Worm (Caenorhabditis elegans) whole organism, L2 larva: Measurements from ENCODE around the gene feh-1.

Experiments used
- C34F6.9 ChIP-seq: fragments of 150-350 bp; optimal IDR thresholded peaks from 2 replicates; lab custom pipeline; 2014; ENCODE audit warnings: missing biosample characterization, missing genetic modification characterization
- F13H6.1 ChIP-seq: sonication (generic microtip); optimal IDR thresholded peaks from 2 replicates; lab custom pipeline; 2016; ENCODE audit warnings: missing genetic modification characterization, missing compliant biosample characterization
- Y55F3AM.14 ChIP-seq: fragments of 200-800 bp; sonication (Bioruptor generic); optimal IDR thresholded peaks from 2 replicates; lab custom pipeline; 2018; ENCODE audit warnings: mild to moderate bottlenecking, missing genetic modification characterization, missing compliant biosample characterization
- ZK546.5 ChIP-seq: sonication (generic microtip); optimal IDR thresholded peaks from 2 replicates; lab custom pipeline; 2017; ENCODE audit warnings: missing biosample characterization, missing genetic modification characterization
- alr-1 ChIP-seq: fragments of 150-350 bp; optimal IDR thresholded peaks from 2 replicates; lab custom pipeline; 2014; ENCODE audit warnings: missing biosample characterization, missing genetic modification characterization
- aly-2 ChIP-seq: fragments of 150-350 bp; optimal IDR thresholded peaks from 2 replicates; lab custom pipeline; 2014; ENCODE audit warnings: missing biosample characterization, missing genetic modification characterization
- ama-1 ChIP-seq: fragments of 150-350 bp; optimal IDR thresholded peaks from 2 replicates; lab custom pipeline; 2018; ENCODE audit warnings: inconsistent platforms
- blmp-1 ChIP-seq: sonication (generic microtip); optimal IDR thresholded peaks from 2 replicates; lab custom pipeline; 2017; ENCODE audit warnings: missing genetic modification characterization, mild to moderate bottlenecking, missing compliant biosample characterization, antibody characterized with exemption, moderate library complexity; ENCODE audit not compliant: insufficient read depth
- ceh-16 ChIP-seq: fragments of 150-350 bp; optimal IDR thresholded peaks from 2 replicates; lab custom pipeline; 2014; ENCODE audit warnings: missing biosample characterization, missing genetic modification characterization
- ceh-82 ChIP-seq: fragments of 150-350 bp; optimal IDR thresholded peaks from 2 replicates; lab custom pipeline; 2014; ENCODE audit warnings: missing biosample characterization, missing genetic modification characterization
- crh-2 ChIP-seq: sonication (generic microtip); optimal IDR thresholded peaks from 2 replicates; lab custom pipeline; 2017; ENCODE audit warnings: missing biosample characterization, missing genetic modification characterization
- dmd-4 ChIP-seq: sonication (generic microtip); optimal IDR thresholded peaks from 2 replicates; lab custom pipeline; 2017; ENCODE audit warnings: missing biosample characterization, missing genetic modification characterization
- egl-27 ChIP-seq: sonication (generic microtip); optimal IDR thresholded peaks from 3 replicates; lab custom pipeline; 2017; ENCODE audit warnings: missing biosample characterization, missing genetic modification reagents, missing genetic modification characterization
- elt-1 ChIP-seq: fragments of 150-350 bp; optimal IDR thresholded peaks from 2 replicates; lab custom pipeline; 2014; ENCODE audit warnings: missing biosample characterization, missing genetic modification characterization
- fos-1 ChIP-seq: fragments of 150-350 bp; optimal IDR thresholded peaks from 2 replicates; lab custom pipeline; 2014; ENCODE audit warnings: missing biosample characterization, missing genetic modification characterization
- gmeb-1 ChIP-seq: fragments of 150-350 bp; optimal IDR thresholded peaks from 2 replicates; lab custom pipeline; 2014; ENCODE audit warnings: missing biosample characterization, missing genetic modification characterization
- lin-11 ChIP-seq: fragments of 150-350 bp; sonication (generic microtip); optimal IDR thresholded peaks from 2 replicates; lab custom pipeline; 2014; ENCODE audit warnings: missing biosample characterization, missing genetic modification characterization, inconsistent platforms, mixed read lengths
- lin-13 ChIP-seq: fragments of 150-350 bp; optimal IDR thresholded peaks from 2 replicates; lab custom pipeline; 2014; ENCODE audit warnings: missing biosample characterization, missing genetic modification reagents, missing genetic modification characterization
- lsy-2 ChIP-seq, 2 experiments: fragments of 150-350 bp in 1 of 2; sonication (generic microtip) in 1 of 2; optimal IDR thresholded peaks; 2 replicates each; lab custom pipeline; 2014 to 2017; ENCODE audit warnings: missing biosample characterization in 2 of 2, missing genetic modification characterization in 2 of 2
- mab-5 ChIP-seq: fragments of 150-350 bp; optimal IDR thresholded peaks from 2 replicates; lab custom pipeline; 2014; ENCODE audit warnings: missing biosample characterization, missing genetic modification characterization
- mbf-1 ChIP-seq: sonication (generic microtip); optimal IDR thresholded peaks from 2 replicates; lab custom pipeline; 2017; ENCODE audit warnings: missing biosample characterization, missing genetic modification characterization
- mdl-1 ChIP-seq, 2 experiments: fragments of 150-350 bp in 1 of 2; sonication (generic microtip) in 1 of 2; optimal IDR thresholded peaks; 2 replicates each; lab custom pipeline; 2017; ENCODE audit warnings: missing biosample characterization in 2 of 2, missing genetic modification characterization in 2 of 2
- nhr-10 ChIP-seq: sonication (generic microtip); optimal IDR thresholded peaks from 2 replicates; lab custom pipeline; 2017; ENCODE audit warnings: missing biosample characterization, missing genetic modification characterization
- nhr-11 ChIP-seq: fragments of 150-350 bp; optimal IDR thresholded peaks from 2 replicates; lab custom pipeline; 2014; ENCODE audit warnings: missing biosample characterization, missing genetic modification characterization
- nhr-21 ChIP-seq: fragments of 150-350 bp; optimal IDR thresholded peaks from 2 replicates; lab custom pipeline; 2014; ENCODE audit warnings: missing biosample characterization, missing genetic modification characterization
- nhr-23 ChIP-seq: fragments of 150-350 bp; optimal IDR thresholded peaks from 2 replicates; lab custom pipeline; 2014; ENCODE audit warnings: missing biosample characterization, missing genetic modification reagents, missing genetic modification characterization
- nhr-237 ChIP-seq: fragments of 150-350 bp; optimal IDR thresholded peaks from 2 replicates; lab custom pipeline; 2014; ENCODE audit warnings: missing biosample characterization, missing genetic modification characterization
- nhr-25 ChIP-seq: fragments of 150-350 bp; sonication (generic microtip); optimal IDR thresholded peaks from 3 replicates; lab custom pipeline; 2014; ENCODE audit warnings: missing biosample characterization, missing genetic modification characterization
- nhr-6 ChIP-seq: fragments of 150-350 bp; optimal IDR thresholded peaks from 2 replicates; lab custom pipeline; 2014; ENCODE audit warnings: missing biosample characterization, missing genetic modification characterization
- nhr-77 ChIP-seq: fragments of 150-350 bp; optimal IDR thresholded peaks from 2 replicates; lab custom pipeline; 2014; ENCODE audit warnings: missing biosample characterization, missing genetic modification characterization
- peb-1 ChIP-seq: fragments of 150-350 bp; optimal IDR thresholded peaks from 2 replicates; lab custom pipeline; 2014; ENCODE audit warnings: missing biosample characterization, missing genetic modification characterization
- sem-4 ChIP-seq: fragments of 150-350 bp; optimal IDR thresholded peaks from 2 replicates; lab custom pipeline; 2014; ENCODE audit warnings: missing biosample characterization, missing genetic modification reagents, missing genetic modification characterization
- skn-1 ChIP-seq: sonication (generic microtip); optimal IDR thresholded peaks from 2 replicates; lab custom pipeline; 2017; ENCODE audit warnings: missing biosample characterization, missing genetic modification characterization
- sma-3 ChIP-seq: sonication (generic microtip); optimal IDR thresholded peaks from 2 replicates; lab custom pipeline; 2016; ENCODE audit warnings: missing genetic modification reagents, missing genetic modification characterization, missing compliant biosample characterization
- sma-9 ChIP-seq, 2 experiments: fragments of 150-350 bp in 1 of 2; sonication (generic microtip) in 1 of 2; optimal IDR thresholded peaks; 2 replicates each; lab custom pipeline; 2014 to 2016; ENCODE audit warnings: missing genetic modification characterization in 2 of 2, mild to moderate bottlenecking in 1 of 2, missing biosample characterization in 1 of 2, missing compliant biosample characterization in 1 of 2, missing genetic modification reagents in 1 of 2, moderate library complexity in 1 of 2
- snpc-4 ChIP-seq: fragments of 150-350 bp; optimal IDR thresholded peaks from 2 replicates; lab custom pipeline; 2014; ENCODE audit warnings: missing biosample characterization, missing genetic modification characterization
- unc-39 ChIP-seq: fragments of 150-350 bp; optimal IDR thresholded peaks from 2 replicates; lab custom pipeline; 2014; ENCODE audit warnings: missing biosample characterization, missing genetic modification characterization
- unc-55 ChIP-seq: fragments of 150-350 bp; sonication (generic microtip); optimal IDR thresholded peaks from 3 replicates; lab custom pipeline; 2014; ENCODE audit warnings: missing biosample characterization, missing genetic modification reagents, missing genetic modification characterization
- unc-62 ChIP-seq: fragments of 150-350 bp; optimal IDR thresholded peaks from 2 replicates; lab custom pipeline; 2014; ENCODE audit warnings: missing biosample characterization, missing genetic modification reagents, missing genetic modification characterization
- zag-1 ChIP-seq: fragments of 150-350 bp; optimal IDR thresholded peaks from 2 replicates; lab custom pipeline; 2014; ENCODE audit warnings: missing biosample characterization, missing genetic modification characterization
- ztf-1 ChIP-seq: fragments of 200-800 bp; sonication (Bioruptor generic); conservative IDR thresholded peaks from 2 replicates; pipeline ENCODE4 v1.3.6; 2022; ENCODE audit warnings: missing genetic modification characterization, missing compliant biosample characterization
- ztf-11 ChIP-seq: sonication (generic microtip); optimal IDR thresholded peaks from 2 replicates; lab custom pipeline; 2017; ENCODE audit warnings: missing biosample characterization, missing genetic modification characterization
- ztf-4 ChIP-seq: fragments of 150-350 bp; optimal IDR thresholded peaks from 2 replicates; lab custom pipeline; 2014; ENCODE audit warnings: missing biosample characterization, missing genetic modification characterization

feh-1 gene

DNA sequence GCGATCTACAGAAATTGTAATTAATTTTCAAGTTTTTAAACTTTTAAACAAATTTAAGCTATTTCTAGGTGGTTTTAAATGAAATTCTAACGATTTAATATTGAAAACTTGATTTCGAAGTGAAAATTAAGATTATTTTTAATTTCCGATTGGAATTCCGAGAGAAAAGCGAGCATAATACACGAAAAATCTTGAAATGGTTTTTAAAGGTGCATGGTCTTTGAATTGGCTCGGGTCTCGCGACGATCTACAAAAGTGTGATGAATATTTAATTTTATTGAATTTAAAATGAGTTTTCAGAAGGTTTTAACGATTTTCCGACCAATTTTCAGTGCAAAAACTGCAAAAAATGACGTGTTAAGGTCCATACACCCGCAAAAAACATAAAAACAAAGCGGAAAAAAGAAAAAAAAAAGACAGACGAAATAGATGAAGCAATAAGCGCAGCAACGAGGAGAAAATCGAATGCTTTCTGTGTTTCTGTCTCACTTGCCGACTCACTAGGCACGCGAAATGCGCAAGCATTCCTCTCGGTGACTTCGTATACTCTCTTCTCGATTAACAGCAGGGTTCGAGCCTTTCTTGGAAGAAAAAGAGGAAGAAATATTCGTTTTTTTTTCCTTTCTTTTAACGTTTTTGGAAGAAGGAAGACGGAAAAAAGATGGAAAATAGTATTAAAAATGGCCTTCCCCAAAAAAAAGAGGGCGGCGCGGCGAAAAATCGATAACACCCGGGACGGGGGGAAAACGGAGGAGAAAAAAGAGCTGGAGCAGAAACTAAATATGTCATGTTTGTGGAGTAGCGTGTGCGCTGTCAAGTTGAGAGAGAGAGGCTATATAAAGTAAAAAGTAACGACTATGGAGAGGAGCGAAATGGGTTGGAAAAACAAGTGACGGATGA, 26.9 kb downstream of the feh-1 start (continued):
- TF ChIP-seq peb-1 (tag; lab: Kevin White, UChicago) (no peak), aly-2 (tag; lab: Kevin White, UChicago) (no peak), Y55F3AM.14 (GFP tag; lab: Kevin White, UChicago) (peak; percentile 75), ztf-11 (tag; lab: Kevin White, UChicago) (no peak), ZK546.5 (tag; lab: Kevin White, UChicago) (no peak), mdl-1 (tag; optimal IDR thresholded peaks at IDR 0.05; lab: Kevin White, UChicago) (peak in 1 of 2 experiments; percentile 5), egl-27 (tag; lab: Kevin White, UChicago) (peak; percentile 7), nhr-6 (tag; lab: Kevin White, UChicago) (no peak), ztf-4 (no peak), elt-1 (no peak), nhr-23 (tag; lab: Kevin White, UChicago) (no peak), lsy-2 (tag; optimal IDR thresholded peaks at IDR 0.05; lab: Kevin White, UChicago) (peak; percentile 47 to 82), sem-4 (tag; lab: Kevin White, UChicago) (peak; percentile 45), alr-1 (tag; lab: Kevin White, UChicago) (no peak), nhr-77 (tag; lab: Kevin White, UChicago) (no peak), unc-39 (no peak)
- TF ChIP-seq, all 48 proteins: peak for 17

DNA sequence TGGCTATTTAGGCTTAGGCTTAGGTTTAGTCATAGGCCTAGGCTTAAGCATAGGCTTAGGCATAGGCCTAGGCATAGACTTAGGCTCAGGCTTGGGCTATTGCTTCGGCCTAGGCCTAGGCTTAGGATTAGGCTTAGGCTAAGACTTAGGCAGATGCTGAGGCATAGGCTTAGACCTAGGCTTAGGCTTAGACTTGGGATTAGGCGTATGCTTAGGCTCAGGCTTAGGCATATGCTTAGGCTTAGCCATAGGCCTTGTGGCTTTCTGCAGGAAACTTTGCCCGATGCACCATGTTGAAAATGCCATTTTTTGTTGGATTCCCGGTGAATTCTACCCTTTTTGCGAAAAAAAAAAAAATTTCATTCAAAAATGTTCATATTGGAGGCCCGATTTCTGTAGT, 28.3 kb downstream of the feh-1 start:
- TF ChIP-seq Y55F3AM.14 (GFP tag; lab: Kevin White, UChicago): no peak
- no peak for TF ChIP-seq lin-13
- TF ChIP-seq ztf-1 (GFP tag; lab: Robert Waterston, UW): no peak
- TF ChIP-seq fos-1: no peak
- TF ChIP-seq ama-1 (lab: Kevin White, UChicago): no peak
- no peak for TF ChIP-seq lin-11
- no peak for TF ChIP-seq unc-62 (GFP tag; lab: Kevin White, UChicago)
- no peak for TF ChIP-seq alr-1 (tag; lab: Kevin White, UChicago)
- no peak for TF ChIP-seq mbf-1 (tag; lab: Kevin White, UChicago)
- no peak for TF ChIP-seq ceh-16 (tag; lab: Kevin White, UChicago)
- TF ChIP-seq peb-1 (tag; lab: Kevin White, UChicago): no peak
- no peak for TF ChIP-seq crh-2 (tag; lab: Kevin White, UChicago)
- no peak for TF ChIP-seq mab-5 (tag; lab: Kevin White, UChicago)
- TF ChIP-seq ztf-11 (tag; lab: Kevin White, UChicago): no peak
- TF ChIP-seq F13H6.1 (tag; lab: Kevin White, UChicago): no peak
- TF ChIP-seq, all 48 proteins: peak for 0

DNA sequence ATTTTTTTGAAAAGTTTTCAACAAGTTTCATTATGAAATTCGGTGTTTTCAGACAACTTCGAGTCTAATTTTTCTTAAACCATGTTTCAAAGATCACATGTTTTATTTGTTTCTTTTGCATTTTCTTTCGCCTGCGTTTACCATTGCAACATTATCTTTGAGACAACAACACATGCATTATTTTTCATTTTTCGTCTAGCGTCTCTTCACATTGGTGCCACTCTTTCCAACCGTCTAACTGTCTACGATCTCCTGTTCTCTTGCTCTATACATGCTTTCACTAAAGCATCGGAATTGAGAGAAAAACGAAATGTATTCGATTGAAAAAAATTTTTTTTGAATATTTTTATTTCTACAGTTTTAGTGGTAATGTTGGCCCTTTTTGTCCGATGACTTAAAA, 28.8 kb downstream of the feh-1 start:
- no peak for TF ChIP-seq elt-1
- no peak for TF ChIP-seq ceh-16 (tag; lab: Kevin White, UChicago)
- peak; percentile 52 for TF ChIP-seq fos-1
- peak; percentile 3 for TF ChIP-seq sma-3 (GFP tag; lab: Kevin White, UChicago)
- TF ChIP-seq nhr-237: no peak
- TF ChIP-seq ztf-11 (tag; lab: Kevin White, UChicago): no peak
- peak; percentile 84 for TF ChIP-seq unc-55 (GFP tag; lab: Kevin White, UChicago)
- no peak for TF ChIP-seq Y55F3AM.14 (GFP tag; lab: Kevin White, UChicago)
- no peak for TF ChIP-seq mbf-1 (tag; lab: Kevin White, UChicago)
- TF ChIP-seq blmp-1 (tag; lab: Kevin White, UChicago): peak; percentile 71
- no peak for TF ChIP-seq ztf-1 (GFP tag; lab: Robert Waterston, UW)
- no peak for TF ChIP-seq nhr-23 (tag; lab: Kevin White, UChicago)
- no peak for TF ChIP-seq peb-1 (tag; lab: Kevin White, UChicago)
- peak in 1 of 2 experiments; percentile 78 for TF ChIP-seq lsy-2 (tag; optimal IDR thresholded peaks at IDR 0.05; lab: Kevin White, UChicago)
- TF ChIP-seq unc-39: no peak
- no peak for TF ChIP-seq snpc-4 (tag; lab: Kevin White, UChicago)
- TF ChIP-seq C34F6.9 (tag; lab: Kevin White, UChicago): peak; percentile 90
- peak; percentile 53 for TF ChIP-seq gmeb-1 (tag; lab: Kevin White, UChicago)
- TF ChIP-seq crh-2 (tag; lab: Kevin White, UChicago): peak; percentile 68
- peak; percentile 17 to 29 for TF ChIP-seq mdl-1 (tag; optimal IDR thresholded peaks at IDR 0.05; lab: Kevin White, UChicago)
- peak; percentile 5 for TF ChIP-seq nhr-21
- no peak for TF ChIP-seq aly-2 (tag; lab: Kevin White, UChicago)
- TF ChIP-seq nhr-6 (tag; lab: Kevin White, UChicago): no peak
- TF ChIP-seq ZK546.5 (tag; lab: Kevin White, UChicago): no peak
- peak; percentile 21 for TF ChIP-seq mab-5 (tag; lab: Kevin White, UChicago)
- no peak for TF ChIP-seq egl-27 (tag; lab: Kevin White, UChicago)
- TF ChIP-seq alr-1 (tag; lab: Kevin White, UChicago): no peak
- no peak for TF ChIP-seq skn-1 (tag; lab: Kevin White, UChicago)
- no peak for TF ChIP-seq zag-1 (tag; lab: Kevin White, UChicago)
- no peak for TF ChIP-seq ama-1 (lab: Kevin White, UChicago)
- no peak for TF ChIP-seq nhr-10 (tag; lab: Kevin White, UChicago)
- TF ChIP-seq lin-13: peak; percentile 59
- no peak for TF ChIP-seq ceh-82
- TF ChIP-seq dmd-4 (tag; lab: Kevin White, UChicago): no peak
- TF ChIP-seq nhr-11 (tag; lab: Kevin White, UChicago): no peak
- no peak for TF ChIP-seq unc-62 (GFP tag; lab: Kevin White, UChicago)
- peak; percentile 76 for TF ChIP-seq sma-9 (GFP tag; optimal IDR thresholded peaks at IDR 0.05; lab: Kevin White, UChicago)
- no peak for TF ChIP-seq sma-9 (tag; optimal IDR thresholded peaks at IDR 0.05; lab: Kevin White, UChicago)
- TF ChIP-seq sem-4 (tag; lab: Kevin White, UChicago): no peak
- no peak for TF ChIP-seq nhr-77 (tag; lab: Kevin White, UChicago)
- TF ChIP-seq nhr-25: peak; percentile 28
